Worm (Caenorhabditis elegans): ENCODE results near the gene T05B9.1.

- TF ChIP-seq hnd-1 (tag; optimal IDR thresholded peaks at IDR 0.05) (no peak), aly-1 (tag; optimal IDR thresholded peaks at IDR 0.05) (no peak), ama-1 (optimal IDR thresholded peaks at IDR 0.05) (no peak), flt-1 (GFP tag; IDR thresholded peaks at IDR 0.05) (no peak), tbx-37 (GFP tag; conservative IDR thresholded peaks at IDR 0.05) (no peak), tra-4 (tag; optimal IDR thresholded peaks at IDR 0.05) (no peak), ceh-13 (GFP tag; optimal IDR thresholded peaks at IDR 0.05) (no peak), pes-1 (GFP tag; IDR thresholded peaks at IDR 0.05) (no peak), tbx-11 (GFP tag; IDR thresholded peaks at IDR 0.05) (no peak), hmg-4 (GFP tag; optimal IDR thresholded peaks at IDR 0.05) (no peak), F13C5.2 (tag; optimal IDR thresholded peaks at IDR 0.05) (no peak), scrt-1 (GFP tag; IDR thresholded peaks at IDR 0.05) (no peak), hmbx-1 (tag; optimal IDR thresholded peaks at IDR 0.05) (no peak)
Observed at ce11 chrII:11240214-11240613, 20.8 kb downstream of the T05B9.1 start.

All from whole organism, early embryonic.